Worm (Caenorhabditis elegans) whole organism, L4/young adult: ENCODE results near the gene ZK1307.4.

Experiments used
- W03F9.2 ChIP-seq: fragments of 150-350 bp; optimal IDR thresholded peaks from 2 replicates; lab custom pipeline; 2014; ENCODE audit warnings: missing biosample characterization, missing genetic modification characterization
- dao-5 ChIP-seq: sonication (generic microtip); optimal IDR thresholded peaks from 2 replicates; lab custom pipeline; 2016; ENCODE audit warnings: missing genotype, missing genetic modification characterization, moderate library complexity, missing compliant biosample characterization
- him-1 ChIP-seq: sonication (generic microtip); optimal IDR thresholded peaks from 2 replicates; lab custom pipeline; 2016; ENCODE audit warnings: missing genotype, missing genetic modification reagents, missing genetic modification characterization, missing compliant biosample characterization

DNA sequence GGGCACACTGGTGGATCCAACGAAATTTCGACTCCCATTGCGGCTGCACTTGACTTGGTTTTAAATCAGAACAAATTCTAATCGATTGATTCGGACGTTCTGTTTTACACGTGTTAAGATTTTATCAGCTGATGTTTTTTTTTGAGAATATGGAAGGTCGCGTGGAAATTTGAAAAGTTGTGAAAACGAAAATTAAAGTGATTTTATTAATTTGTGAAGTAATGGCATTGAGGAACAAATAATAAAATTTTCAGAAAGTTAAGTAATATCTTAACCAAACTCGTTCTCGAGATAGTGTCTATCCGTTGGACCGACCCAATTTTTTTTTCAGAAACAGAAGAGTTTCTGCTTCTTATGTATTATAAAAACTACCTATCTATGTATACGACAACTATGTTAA is at the start of gene ZK1307.4:
- TF ChIP-seq him-1 (tag; lab: Kevin White, UChicago) (no peak), dao-5 (tag; lab: Kevin White, UChicago) (no peak), W03F9.2 (no peak)
